Worm (Caenorhabditis elegans) whole organism, L4/young adult: Measurements from ENCODE around the gene ttc-39B.

Experiments
- W03F9.2 ChIP-seq: fragments of 150-350 bp; optimal IDR thresholded peaks from 2 replicates; lab custom pipeline; 2014; ENCODE audit warnings: missing biosample characterization, missing genetic modification characterization
- dao-5 ChIP-seq: sonication (generic microtip); optimal IDR thresholded peaks from 2 replicates; lab custom pipeline; 2016; ENCODE audit warnings: missing genotype, missing genetic modification characterization, moderate library complexity, missing compliant biosample characterization
- him-1 ChIP-seq: sonication (generic microtip); optimal IDR thresholded peaks from 2 replicates; lab custom pipeline; 2016; ENCODE audit warnings: missing genotype, missing genetic modification reagents, missing genetic modification characterization, missing compliant biosample characterization

DNA sequence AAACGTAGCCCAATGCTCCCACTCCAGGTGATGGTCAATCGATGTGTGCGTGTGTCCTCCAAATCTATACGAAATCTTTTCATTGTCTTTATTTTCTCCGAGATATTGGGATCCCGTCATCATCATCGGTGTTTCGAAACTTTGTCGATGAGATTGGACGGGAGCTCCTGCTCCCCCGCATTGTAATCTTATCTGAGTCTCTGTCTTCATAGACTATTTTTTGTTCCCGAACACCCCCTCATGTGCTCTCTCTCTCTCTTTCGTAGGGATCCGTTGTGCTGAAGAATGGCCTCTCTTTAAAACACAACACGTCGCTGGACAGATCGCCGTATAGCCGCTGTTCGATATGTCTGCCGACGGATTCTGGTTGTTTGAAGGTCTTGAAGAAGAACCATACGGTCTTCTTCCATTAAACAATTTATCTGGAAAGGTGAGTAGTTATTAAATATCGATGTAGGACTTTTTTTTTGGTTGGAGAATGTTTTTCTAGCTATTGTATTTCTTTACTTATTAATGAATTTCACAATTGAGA is 30.5 kb downstream of the ttc-39B start, which contains the start of gene C29F5.1:
- TF ChIP-seq him-1 (tag; lab: Kevin White, UChicago) (no peak), W03F9.2 (tag; lab: Kevin White, UChicago) (no peak), dao-5 (tag; lab: Kevin White, UChicago) (no peak)
